Worm (Caenorhabditis elegans) whole organism, young adult: ENCODE results near the gene F25B4.8.

ENCODE experiments used
- F33H1.4 ChIP-seq: fragments of 200-800 bp; sonication (Bioruptor generic); IDR thresholded peaks from 2 replicates; pipeline ENCODE4 v1.3.6; 2022; ENCODE audit warnings: missing genetic modification reagents, missing genetic modification characterization, missing compliant biosample characterization
- chd-7 ChIP-seq: sonication (generic microtip); optimal IDR thresholded peaks from 2 replicates; lab custom pipeline; 2016; ENCODE audit warnings: mild to moderate bottlenecking, missing genetic modification characterization, moderate library complexity, missing compliant biosample characterization
- gei-17 ChIP-seq: fragments of 200-800 bp; sonication (Bioruptor generic); optimal IDR thresholded peaks from 2 replicates; lab custom pipeline; 2018; ENCODE audit warnings: mild to moderate bottlenecking, missing genetic modification characterization, missing compliant biosample characterization
- lin-35 ChIP-seq, 3 experiments: fragments of 150-350 bp in 2 of 3; sonication (generic microtip) in 1 of 3; optimal IDR thresholded peaks; 2 replicates each; lab custom pipeline; 2014 to 2018; ENCODE audit warnings: missing biosample characterization in 3 of 3, missing genetic modification characterization in 3 of 3, missing genetic modification reagents in 3 of 3
- mcd-1 ChIP-seq: fragments of 200-800 bp; sonication (Bioruptor generic); IDR thresholded peaks from 2 replicates; pipeline ENCODE4 v1.3.6; 2022; ENCODE audit warnings: missing genetic modification reagents, missing genetic modification characterization, missing compliant biosample characterization
- snpc-4 ChIP-seq, 5 experiments: fragments of 150-350 bp in 1 of 5; sonication (generic microtip) in 4 of 5; optimal IDR thresholded peaks; 2 replicates each; lab custom pipeline; 2014 to 2018; ENCODE audit warnings: missing genetic modification characterization in 5 of 5, missing biosample characterization in 3 of 5, antibody characterized with exemption in 2 of 5, mild to moderate bottlenecking in 2 of 5, missing compliant biosample characterization in 2 of 5, missing genotype in 2 of 5, moderate library complexity in 2 of 5, missing genetic modification reagents in 1 of 5

DNA sequence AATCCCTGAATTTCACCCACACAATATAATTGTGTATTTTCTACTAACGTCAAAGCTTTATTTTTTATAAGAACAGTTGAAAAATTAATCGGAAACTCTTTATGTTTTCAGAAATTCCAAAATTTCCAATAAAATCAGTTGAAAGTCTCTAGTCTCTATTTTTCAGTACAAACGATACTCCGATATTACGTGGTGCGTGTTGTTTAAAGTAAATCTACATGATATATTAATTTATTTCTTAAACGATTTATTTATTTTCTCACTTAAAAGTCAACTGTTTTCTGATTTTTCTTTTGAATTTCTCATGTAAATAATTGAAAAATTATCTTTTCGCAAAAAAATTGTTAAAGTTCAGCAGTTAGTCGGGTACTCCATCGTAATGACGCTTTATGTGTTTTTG, 20.7 kb upstream of the F25B4.8 start:
- TF ChIP-seq chd-7 (no peak), lin-35 (GFP tag; optimal IDR thresholded peaks at IDR 0.05; lab: Kevin White, UChicago) (no peak), gei-17 (no peak), snpc-4 (GFP tag; optimal IDR thresholded peaks at IDR 0.05; lab: Kevin White, UChicago) (no peak), snpc-4 (tag; optimal IDR thresholded peaks at IDR 0.05; lab: Kevin White, UChicago) (no peak), mcd-1 (GFP tag; lab: Robert Waterston, UW) (no peak), F33H1.4 (GFP tag; lab: Robert Waterston, UW) (no peak)
